Fruit fly (Drosophila melanogaster) whole organism, embryonic: Measurements from ENCODE around the gene sno.
A peak's percentile ranks its signal among the peaks of the same experiment; 100 is the strongest.

Source experiments
- Adf1 ChIP-seq: fragments of 200-800 bp; sonication (Bioruptor generic); IDR thresholded peaks from 2 replicates; pipeline ENCODE4 v1.3.6; 2022; ENCODE audit warnings: missing biosample characterization, missing genetic modification characterization
- CG10543 ChIP-seq: fragments of 200-800 bp; sonication (Bioruptor generic); optimal IDR thresholded peaks from 3 replicates; lab custom pipeline; 2017; ENCODE audit warnings: missing biosample characterization, mild to moderate bottlenecking, missing genetic modification characterization, moderate library complexity
- CG10565 ChIP-seq: fragments of 200-800 bp; sonication (Bioruptor generic); optimal IDR thresholded peaks from 3 replicates; lab custom pipeline; 2016; ENCODE audit warnings: missing biosample characterization, mild to moderate bottlenecking, missing genetic modification characterization
- CG10979 ChIP-seq: fragments of 200-800 bp; sonication (Bioruptor generic); optimal IDR thresholded peaks from 2 replicates; lab custom pipeline; 2018; ENCODE audit warnings: missing biosample characterization, mild to moderate bottlenecking, missing genetic modification characterization, moderate library complexity
- CG12071 ChIP-seq: fragments of 200-800 bp; sonication (Bioruptor generic); optimal IDR thresholded peaks from 3 replicates; lab custom pipeline; 2018; ENCODE audit warnings: missing biosample characterization, mild to moderate bottlenecking, missing genetic modification characterization
- CG12104 ChIP-seq: fragments of 200-800 bp; sonication (Bioruptor generic); optimal IDR thresholded peaks from 3 replicates; lab custom pipeline; 2016; ENCODE audit warnings: missing biosample characterization, missing genetic modification characterization
- CG12219 ChIP-seq: fragments of 200-800 bp; sonication (Bioruptor generic); optimal IDR thresholded peaks from 3 replicates; lab custom pipeline; 2018; ENCODE audit warnings: missing biosample characterization, mild to moderate bottlenecking, missing genetic modification characterization
- CG12942 ChIP-seq: fragments of 200-800 bp; sonication (Bioruptor generic); optimal IDR thresholded peaks from 3 replicates; lab custom pipeline; 2016; ENCODE audit warnings: missing biosample characterization, missing genetic modification characterization
- CG13775 ChIP-seq: fragments of 200-800 bp; sonication (Bioruptor generic); optimal IDR thresholded peaks from 3 replicates; lab custom pipeline; 2017; ENCODE audit warnings: missing biosample characterization, mild to moderate bottlenecking, missing genetic modification characterization
- CG14710 ChIP-seq: fragments of 200-800 bp; sonication (Bioruptor generic); optimal IDR thresholded peaks from 3 replicates; lab custom pipeline; 2019; ENCODE audit warnings: missing biosample characterization, mild to moderate bottlenecking, missing genetic modification characterization, moderate library complexity
- CG15011 ChIP-seq: fragments of 200-800 bp; sonication (Bioruptor generic); optimal IDR thresholded peaks from 3 replicates; lab custom pipeline; 2018; ENCODE audit warnings: missing biosample characterization, mild to moderate bottlenecking, missing genetic modification characterization
- CG16813 ChIP-seq: fragments of 200-800 bp; sonication (Bioruptor generic); IDR thresholded peaks from 3 replicates; pipeline ENCODE4 v1.3.6; 2022; ENCODE audit warnings: missing biosample characterization, missing genetic modification characterization; ENCODE audit not compliant: partially characterized antibody
- CG16815 ChIP-seq: fragments of 200-800 bp; sonication (Bioruptor generic); optimal IDR thresholded peaks from 3 replicates; lab custom pipeline; 2017; ENCODE audit warnings: missing biosample characterization, mild to moderate bottlenecking, missing genetic modification characterization
- CG1832 ChIP-seq: fragments of 200-800 bp; sonication (Bioruptor generic); optimal IDR thresholded peaks from 2 replicates; lab custom pipeline; 2017; ENCODE audit warnings: missing biosample characterization, mild to moderate bottlenecking, missing genetic modification characterization, inconsistent platforms
- CG4360 ChIP-seq: fragments of 200-800 bp; sonication (Bioruptor generic); IDR thresholded peaks from 2 replicates; pipeline ENCODE4 v1.3.6; 2022; ENCODE audit warnings: missing biosample characterization, missing genetic modification characterization
- CG6254 ChIP-seq: fragments of 200-800 bp; sonication (Bioruptor generic); optimal IDR thresholded peaks from 3 replicates; lab custom pipeline; 2017; ENCODE audit warnings: mild to moderate bottlenecking, missing biosample characterization, missing genetic modification reagents, missing genetic modification characterization
- CG6813 ChIP-seq: fragments of 200-800 bp; sonication (Bioruptor generic); optimal IDR thresholded peaks from 2 replicates; lab custom pipeline; 2017; ENCODE audit warnings: missing biosample characterization, missing genetic modification characterization, mild to moderate bottlenecking, moderate library complexity, missing genetic modification reagents
- CG7556 ChIP-seq: fragments of 200-800 bp; sonication (Bioruptor generic); optimal IDR thresholded peaks from 2 replicates; lab custom pipeline; 2017; ENCODE audit warnings: missing biosample characterization, mild to moderate bottlenecking, missing genetic modification characterization
- CG8924 ChIP-seq: fragments of 200-800 bp; optimal IDR thresholded peaks from 3 replicates; lab custom pipeline; 2019; ENCODE audit warnings: missing biosample characterization, mild to moderate bottlenecking, missing genetic modification characterization, moderate library complexity
- Chrac-16 ChIP-seq: fragments of 200-800 bp; sonication (Bioruptor generic); optimal IDR thresholded peaks from 3 replicates; lab custom pipeline; 2016; ENCODE audit warnings: missing biosample characterization, missing genetic modification characterization
- Dfd ChIP-seq, 2 experiments: fragments of >200 bp; optimal IDR thresholded peaks; 2 replicates each; lab custom pipeline; 2017; ENCODE audit warnings: missing biosample characterization in 2 of 2, missing genetic modification characterization in 2 of 2
- ERR ChIP-seq: fragments of 200-800 bp; sonication (Bioruptor generic); optimal IDR thresholded peaks from 2 replicates; lab custom pipeline; 2016; ENCODE audit warnings: missing biosample characterization, missing genetic modification characterization
- Eip74EF ChIP-seq, 2 experiments: fragments of 200-800 bp in 1 of 2; fragments of >200 bp in 1 of 2; sonication (Bioruptor generic) in 1 of 2; optimal IDR thresholded peaks; 2 replicates each; lab custom pipeline; 2017 to 2019; ENCODE audit warnings: missing biosample characterization in 2 of 2, missing genetic modification characterization in 2 of 2, mild to moderate bottlenecking in 1 of 2, moderate library complexity in 1 of 2
- Fer2 ChIP-seq: fragments of 200-800 bp; sonication (Bioruptor generic); optimal IDR thresholded peaks from 2 replicates; lab custom pipeline; 2018; ENCODE audit warnings: missing biosample characterization, mild to moderate bottlenecking, missing genetic modification characterization, moderate library complexity
- HLH4C ChIP-seq: fragments of 200-800 bp; sonication (Bioruptor generic); IDR thresholded peaks from 3 replicates; pipeline ENCODE4 v1.3.6; 2022; ENCODE audit warnings: missing biosample characterization, missing genetic modification characterization; ENCODE audit not compliant: partially characterized antibody
- Lhr ChIP-seq: fragments of 200-800 bp; sonication (Bioruptor generic); optimal IDR thresholded peaks from 3 replicates; lab custom pipeline; 2017; ENCODE audit warnings: mild to moderate bottlenecking, missing biosample characterization, missing genetic modification reagents, missing genetic modification characterization
- Max ChIP-seq: fragments of 200-800 bp; sonication (Bioruptor generic); optimal IDR thresholded peaks from 2 replicates; lab custom pipeline; 2016; ENCODE audit warnings: missing biosample characterization, mild to moderate bottlenecking, missing genetic modification characterization
- Mrtf ChIP-seq: fragments of 200-800 bp; sonication (Bioruptor generic); IDR thresholded peaks from 3 replicates; pipeline ENCODE4 v1.3.6; 2022; ENCODE audit warnings: missing biosample characterization, missing genetic modification characterization
- NC2α ChIP-seq: fragments of 200-800 bp; sonication (Bioruptor generic); optimal IDR thresholded peaks from 2 replicates; lab custom pipeline; 2016; ENCODE audit warnings: missing biosample characterization, missing genetic modification characterization
- Ptx1 ChIP-seq: fragments of 200-800 bp; sonication (Bioruptor generic); IDR thresholded peaks from 2 replicates; pipeline ENCODE4 v1.3.6; 2022; ENCODE audit warnings: missing biosample characterization, missing genetic modification characterization
- ara ChIP-seq: fragments of 200-800 bp; sonication (Bioruptor generic); IDR thresholded peaks from 2 replicates; pipeline ENCODE4 v1.3.6; 2022; ENCODE audit warnings: missing biosample characterization, missing genetic modification characterization
- ash1 ChIP-seq: fragments of 200-800 bp; sonication (Bioruptor generic); optimal IDR thresholded peaks from 2 replicates; lab custom pipeline; 2018; ENCODE audit warnings: missing biosample characterization, mild to moderate bottlenecking, missing genetic modification characterization
- bcd ChIP-seq: fragments of 200-800 bp; sonication (Bioruptor generic); optimal IDR thresholded peaks from 2 replicates; lab custom pipeline; 2017; ENCODE audit warnings: missing biosample characterization, mild to moderate bottlenecking, missing genetic modification characterization
- cg ChIP-seq: fragments of 200-800 bp; sonication (Bioruptor generic); optimal IDR thresholded peaks from 3 replicates; lab custom pipeline; 2019; ENCODE audit warnings: missing biosample characterization, mild to moderate bottlenecking, missing genetic modification characterization, moderate library complexity
- disco-r ChIP-seq: fragments of 200-800 bp; sonication (Bioruptor generic); optimal IDR thresholded peaks from 2 replicates; lab custom pipeline; 2016; ENCODE audit warnings: missing biosample characterization, missing genetic modification characterization
- fd102C ChIP-seq: fragments of 200-800 bp; sonication (Bioruptor generic); optimal IDR thresholded peaks from 2 replicates; lab custom pipeline; 2018; ENCODE audit warnings: missing biosample characterization, mild to moderate bottlenecking, missing genetic modification characterization, moderate library complexity
- ftz-f1 ChIP-seq: fragments of 200-800 bp; sonication (Bioruptor generic); optimal IDR thresholded peaks from 2 replicates; lab custom pipeline; 2016; ENCODE audit warnings: missing biosample characterization, missing genetic modification characterization
- gce ChIP-seq: fragments of 200-800 bp; sonication (Bioruptor generic); IDR thresholded peaks from 3 replicates; pipeline ENCODE4 v1.3.6; 2022; ENCODE audit warnings: missing biosample characterization, missing genetic modification characterization
- hkb ChIP-seq, 2 experiments: fragments of 200-800 bp in 1 of 2; fragments of >200 bp in 1 of 2; sonication (Bioruptor generic) in 1 of 2; IDR thresholded peaks in 1 of 2; optimal IDR thresholded peaks in 1 of 2; 2 replicates each; pipeline versions ENCODE4 v1.3.6 to Lab custom; 2017 to 2022; ENCODE audit warnings: missing biosample characterization in 1 of 2, missing genetic modification characterization in 1 of 2
- jigr1 ChIP-seq: fragments of 200-800 bp; sonication (Bioruptor generic); IDR thresholded peaks from 3 replicates; pipeline ENCODE4 v1.3.6; 2022; ENCODE audit warnings: missing biosample characterization, missing genetic modification characterization
- jumu ChIP-seq: fragments of 200-800 bp; sonication (Bioruptor generic); optimal IDR thresholded peaks from 3 replicates; lab custom pipeline; 2016; ENCODE audit warnings: missing biosample characterization, missing genetic modification characterization
- org-1 ChIP-seq: fragments of 200-800 bp; sonication (Bioruptor generic); optimal IDR thresholded peaks from 2 replicates; lab custom pipeline; 2017; ENCODE audit warnings: missing biosample characterization, missing genetic modification characterization
- pzg ChIP-seq: fragments of 200-800 bp; sonication (Bioruptor generic); optimal IDR thresholded peaks from 3 replicates; lab custom pipeline; 2018; ENCODE audit warnings: missing biosample characterization, mild to moderate bottlenecking, missing genetic modification characterization, moderate library complexity
- salm ChIP-seq: fragments of 200-800 bp; sonication (Bioruptor generic); optimal IDR thresholded peaks from 2 replicates; lab custom pipeline; 2018; ENCODE audit warnings: missing biosample characterization, mild to moderate bottlenecking, missing genetic modification characterization
- sisA ChIP-seq: fragments of 200-800 bp; sonication (Bioruptor generic); IDR thresholded peaks from 2 replicates; pipeline ENCODE4 v1.3.6; 2022; ENCODE audit warnings: missing biosample characterization, missing genetic modification characterization
- sob ChIP-seq: fragments of 200-800 bp; sonication (Bioruptor generic); IDR thresholded peaks from 2 replicates; pipeline ENCODE4 v1.3.6; 2022; ENCODE audit warnings: missing biosample characterization, missing genetic modification characterization
- tgo ChIP-seq: fragments of 200-800 bp; sonication (Bioruptor generic); IDR thresholded peaks from 3 replicates; pipeline ENCODE4 v1.3.6; 2022; ENCODE audit warnings: missing biosample characterization, missing genetic modification characterization
- ttk ChIP-seq: fragments of 200-800 bp; sonication (Bioruptor generic); IDR thresholded peaks from 2 replicates; pipeline ENCODE4 v2.1.2; 2022; ENCODE audit warnings: missing biosample characterization, missing genetic modification characterization
- unc-4 ChIP-seq: fragments of 200-800 bp; sonication (Bioruptor generic); IDR thresholded peaks from 2 replicates; pipeline ENCODE4 v1.3.6; 2022; ENCODE audit warnings: missing biosample characterization, missing genetic modification characterization; ENCODE audit not compliant: partially characterized antibody
- unpg ChIP-seq: fragments of 200-800 bp; sonication (Bioruptor generic); optimal IDR thresholded peaks from 3 replicates; lab custom pipeline; 2018; ENCODE audit warnings: missing biosample characterization, mild to moderate bottlenecking, missing genetic modification characterization, moderate library complexity
- zfh1 ChIP-seq: fragments of 200-800 bp; sonication (Bioruptor generic); IDR thresholded peaks from 3 replicates; pipeline ENCODE4 v1.3.6; 2022; ENCODE audit warnings: missing biosample characterization, missing genetic modification characterization

sno gene

DNA sequence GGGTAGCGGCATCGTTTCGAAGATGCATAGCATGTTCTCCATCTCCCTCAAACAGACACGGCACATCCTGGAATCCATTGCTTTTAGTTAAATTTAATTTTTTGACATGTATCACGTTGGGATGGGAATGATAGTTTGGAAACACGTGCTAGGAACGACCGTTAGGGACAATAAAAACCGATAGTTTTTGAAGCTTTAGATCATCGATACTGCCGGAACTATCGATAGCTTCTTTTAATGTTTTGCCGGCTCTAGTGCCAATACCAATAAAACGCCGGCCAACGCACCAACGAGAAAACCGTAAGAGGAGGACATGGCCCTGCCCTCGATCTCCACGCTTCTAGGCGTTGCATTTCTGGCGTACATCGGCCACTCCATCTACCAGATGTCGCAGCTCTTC lies 56.7 kb downstream of the sno start, which contains the start of the genes CG4318 and CG4332 (continued):
- TF ChIP-seq org-1 (GFP tag; lab: Kevin White, UChicago) (no peak), CG6254 (GFP tag; lab: Kevin White, UChicago) (no peak), bcd (GFP tag; lab: Kevin White, UChicago) (no peak), CG8924 (tag; lab: Kevin White, UChicago) (no peak), ara (GFP tag; lab: Robert Waterston, UW) (peak; percentile 6; the same call in 1 of the 2 replicates), HLH4C (GFP tag; lab: Robert Waterston, UW) (peak; percentile 81), ftz-f1 (GFP tag; lab: Kevin White, UChicago) (peak; percentile 2), jumu (GFP tag; lab: Kevin White, UChicago) (no peak), Ptx1 (no peak), jigr1 (no peak), CG16813 (GFP tag; lab: Robert Waterston, UW) (peak; percentile 85), tgo (GFP tag; lab: Robert Waterston, UW) (no peak), CG12104 (no peak), CG12942 (GFP tag; lab: Kevin White, UChicago) (no peak), Max (peak; percentile 44), Eip74EF (GFP tag; optimal IDR thresholded peaks at IDR 0.05; lab: Kevin White, UChicago) (no peak), ttk (GFP tag; lab: Robert Waterston, UW) (no peak), zfh1 (GFP tag; lab: Robert Waterston, UW) (no peak), pzg (peak; percentile 53), NC2α (GFP tag; lab: Kevin White, UChicago) (no peak), unc-4 (peak; percentile 86), CG12219 (GFP tag; lab: Kevin White, UChicago) (no peak), CG7556 (GFP tag; lab: Kevin White, UChicago) (no peak), CG10565 (GFP tag; lab: Kevin White, UChicago) (no peak), CG12071 (GFP tag; lab: Kevin White, UChicago) (no peak), cg (peak; percentile 33), ERR (GFP tag; lab: Kevin White, UChicago) (no peak), Mrtf (GFP tag; lab: Robert Waterston, UW) (no peak), Lhr (GFP tag; lab: Kevin White, UChicago) (no peak), CG14710 (no peak), CG1832 (GFP tag; lab: Kevin White, UChicago) (no peak), gce (GFP tag; lab: Robert Waterston, UW) (no peak), Chrac-16 (GFP tag; lab: Kevin White, UChicago) (no peak), hkb (optimal IDR thresholded peaks at IDR 0.05; lab: Kevin White, UChicago) (no peak), hkb (GFP tag; IDR thresholded peaks at IDR 0.05; lab: Robert Waterston, UW) (no peak), CG15011 (GFP tag; lab: Kevin White, UChicago) (no peak), ash1 (GFP tag; lab: Kevin White, UChicago) (no peak), Adf1 (no peak), salm (tag; lab: Kevin White, UChicago) (no peak), CG16815 (GFP tag; lab: Kevin White, UChicago) (no peak), CG10979 (tag; lab: Kevin White, UChicago) (no peak), CG13775 (GFP tag; lab: Kevin White, UChicago) (no peak), Fer2 (tag; lab: Kevin White, UChicago) (no peak), fd102C (GFP tag; lab: Kevin White, UChicago) (no peak), CG10543 (GFP tag; lab: Kevin White, UChicago) (no peak), CG4360 (no peak), CG6813 (GFP tag; lab: Kevin White, UChicago) (no peak), sob (GFP tag; lab: Robert Waterston, UW) (no peak), Dfd (GFP tag; optimal IDR thresholded peaks at IDR 0.05; lab: Kevin White, UChicago) (no peak), disco-r (GFP tag; lab: Kevin White, UChicago) (no peak), unpg (no peak), sisA (no peak)
